Fruit fly (Drosophila melanogaster): ENCODE measurements around the gene CG6154.

DNA sequence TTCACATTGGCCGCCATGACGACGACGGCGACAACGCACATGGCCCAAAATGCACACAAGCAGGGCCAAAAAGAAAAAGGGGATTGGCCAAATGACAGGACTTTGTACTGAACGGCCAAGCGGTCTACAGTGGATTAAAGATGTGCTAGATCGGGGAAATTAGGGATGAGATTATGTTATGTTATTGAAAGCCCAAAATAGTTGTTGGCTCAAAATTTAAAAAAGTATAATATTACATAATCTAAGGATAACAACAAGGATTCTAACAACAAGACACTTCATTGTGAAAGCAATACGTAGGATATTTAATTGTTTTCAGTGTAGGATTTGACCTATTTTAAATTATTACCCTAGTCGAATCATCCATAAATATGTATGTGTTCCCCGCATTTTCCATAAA is 10.7 kb upstream of the CG6154 start:
- TF ChIP-seq CG8478 (optimal IDR thresholded peaks at IDR 0.05) (no peak), CTCF (optimal IDR thresholded peaks at IDR 0.05) (no peak)

All from S2 (cell line).